Fruit fly (Drosophila melanogaster) whole organism, pupa: ENCODE data around the gene Tbc1d8-9.

Source experiments
- CG13204 ChIP-seq: fragments of 200-800 bp; sonication (Bioruptor generic); optimal IDR thresholded peaks from 2 replicates; lab custom pipeline; 2018; ENCODE audit warnings: missing biosample characterization, mild to moderate bottlenecking, missing genetic modification characterization, moderate library complexity
- CG14655 ChIP-seq: fragments of 200-800 bp; sonication (Bioruptor generic); optimal IDR thresholded peaks from 3 replicates; lab custom pipeline; 2017; ENCODE audit warnings: mild to moderate bottlenecking, missing biosample characterization, missing genetic modification reagents, missing genetic modification characterization
- CG4496 ChIP-seq: fragments of 200-800 bp; sonication (Bioruptor generic); IDR thresholded peaks from 3 replicates; pipeline ENCODE4 v1.3.6; 2022; ENCODE audit warnings: missing biosample characterization, missing genetic modification characterization
- CG8301 ChIP-seq: fragments of 200-800 bp; sonication (Bioruptor generic); optimal IDR thresholded peaks from 2 replicates; lab custom pipeline; 2018; ENCODE audit warnings: missing biosample characterization, mild to moderate bottlenecking, missing genetic modification characterization
- D1 ChIP-seq: fragments of 200-800 bp; sonication (Bioruptor generic); optimal IDR thresholded peaks from 2 replicates; lab custom pipeline; 2018; ENCODE audit warnings: missing biosample characterization, mild to moderate bottlenecking, missing genetic modification characterization, moderate library complexity
- EcR ChIP-seq: fragments of 200-800 bp; sonication (Bioruptor generic); optimal IDR thresholded peaks from 3 replicates; lab custom pipeline; 2019; ENCODE audit warnings: missing biosample characterization, missing genetic modification characterization, mild to moderate bottlenecking, moderate library complexity, missing genetic modification reagents
- Pif1A ChIP-seq: fragments of 200-800 bp; sonication (Bioruptor generic); optimal IDR thresholded peaks from 3 replicates; lab custom pipeline; 2016; ENCODE audit warnings: missing biosample characterization, missing genetic modification characterization
- Snoo ChIP-seq: fragments of 200-800 bp; sonication (Bioruptor generic); optimal IDR thresholded peaks from 3 replicates; lab custom pipeline; 2017; ENCODE audit warnings: missing biosample characterization, mild to moderate bottlenecking, missing genetic modification characterization, inconsistent platforms
- fd96Ca ChIP-seq: fragments of 200-800 bp; sonication (Bioruptor generic); IDR thresholded peaks from 3 replicates; pipeline ENCODE4 v1.3.6; 2022; ENCODE audit warnings: missing biosample characterization, missing genetic modification characterization

DNA sequence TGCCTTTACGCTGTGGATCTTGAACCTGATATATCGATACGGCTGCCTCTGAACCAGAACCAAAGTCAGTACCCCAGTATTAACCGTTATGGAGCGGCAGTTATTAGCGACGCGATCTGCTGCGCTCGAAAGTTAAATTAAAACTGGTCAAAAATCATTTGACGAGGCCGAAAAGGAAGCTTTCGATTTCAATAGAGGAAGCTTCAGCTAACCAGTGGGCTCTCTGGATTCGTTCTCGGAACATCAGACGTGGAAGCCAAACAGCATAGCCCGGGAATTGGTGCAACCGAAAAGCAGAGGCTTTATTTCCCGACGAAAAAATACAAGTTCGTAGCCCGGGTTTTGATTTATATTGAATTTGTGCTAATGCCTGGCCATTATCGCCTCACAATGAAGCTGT, 50.8 kb downstream of the Tbc1d8-9 start, which contains the start of gene Cpr78Ca:
- TF ChIP-seq CG13204 (GFP tag; lab: Kevin White, UChicago) (no peak), EcR (no peak), CG14655 (no peak), CG8301 (tag; lab: Kevin White, UChicago) (no peak), fd96Ca (no peak), D1 (tag; lab: Kevin White, UChicago) (no peak), CG4496 (GFP tag; lab: Robert Waterston, UW) (no peak), Pif1A (GFP tag; lab: Kevin White, UChicago) (no peak), Snoo (tag; lab: Kevin White, UChicago) (no peak)
